Fruit fly (Drosophila melanogaster): ENCODE measurements around the gene Hmx.

Hmx gene

dm6 chr3R:17604880-17605667 is 46.3 kb downstream of the Hmx start (continued):
- TF ChIP-seq hkb (optimal IDR thresholded peaks at IDR 0.05) (no peak), hkb (GFP tag; IDR thresholded peaks at IDR 0.05) (0 out of 2 replicates have a peak, but pooled peaks have one; percentile 9), pfk (GFP tag; optimal IDR thresholded peaks at IDR 0.05) (no peak), tgo (GFP tag; IDR thresholded peaks at IDR 0.05) (no peak), Tbp (GFP tag; optimal IDR thresholded peaks at IDR 0.05) (peak; percentile 38), Aef1 (GFP tag; IDR thresholded peaks at IDR 0.05) (no peak), Doc3 (GFP tag; IDR thresholded peaks at IDR 0.05; ENCODE audit: partially characterized antibody) (no peak), MTF-1 (GFP tag; optimal IDR thresholded peaks at IDR 0.05; ENCODE audit: borderline replicate concordance) (no peak), H2.0 (GFP tag; IDR thresholded peaks at IDR 0.05) (no peak), vfl (GFP tag; optimal IDR thresholded peaks at IDR 0.05) (no peak), gcm (GFP tag; optimal IDR thresholded peaks at IDR 0.05) (no peak), aop (GFP tag; IDR thresholded peaks at IDR 0.05) (no peak), dysf (GFP tag; IDR thresholded peaks at IDR 0.05) (peak; percentile 15; the same call in 1 of the 3 replicates), cato (GFP tag; optimal IDR thresholded peaks at IDR 0.05; ENCODE audit: borderline replicate concordance) (no peak), toy (GFP tag; IDR thresholded peaks at IDR 0.05) (no peak), Lhr (GFP tag; optimal IDR thresholded peaks at IDR 0.05) (no peak), E2f1 (GFP tag; IDR thresholded peaks at IDR 0.05) (no peak), mld (GFP tag; IDR thresholded peaks at IDR 0.05; ENCODE audit: partially characterized antibody) (no peak), CG2678 (tag; optimal IDR thresholded peaks at IDR 0.05) (peak; percentile 53), Dll (GFP tag; IDR thresholded peaks at IDR 0.05; ENCODE audit: partially characterized antibody) (0 out of 4 replicates have a peak, but pooled peaks have one; percentile 0), Fer1 (GFP tag; optimal IDR thresholded peaks at IDR 0.05) (peak; percentile 62), bab2 (GFP tag; optimal IDR thresholded peaks at IDR 0.05) (no peak), gem (tag; optimal IDR thresholded peaks at IDR 0.05) (peak; percentile 44), lilli (GFP tag; optimal IDR thresholded peaks at IDR 0.05) (peak; percentile 14), CG31441 (GFP tag; IDR thresholded peaks at IDR 0.05) (0 out of 2 replicates have a peak, but pooled peaks have one; percentile 18), sens (GFP tag) (peak; percentile 78), CG13775 (GFP tag; optimal IDR thresholded peaks at IDR 0.05) (peak; percentile 22), Oli (tag; optimal IDR thresholded peaks at IDR 0.05) (peak; percentile 8), tll (GFP tag; optimal IDR thresholded peaks at IDR 0.05) (peak in 1 of 2 experiments; percentile 19), cg (GFP tag; optimal IDR thresholded peaks at IDR 0.05) (peak; percentile 60), CHES-1-like (GFP tag; optimal IDR thresholded peaks at IDR 0.05) (no peak), CG15479 (GFP tag; optimal IDR thresholded peaks at IDR 0.05) (peak; percentile 98), Hey (tag; optimal IDR thresholded peaks at IDR 0.05) (peak; percentile 33), CG15011 (GFP tag; optimal IDR thresholded peaks at IDR 0.05) (peak; percentile 15), CG9932 (GFP tag; IDR thresholded peaks at IDR 0.05) (peak; percentile 9; the same call in 1 of the 2 replicates), lola (GFP tag; optimal IDR thresholded peaks at IDR 0.05) (peak in 1 of 3 experiments; percentile 42), slbo (GFP tag; IDR thresholded peaks at IDR 0.05) (peak; percentile 20; the same call in 1 of the 2 replicates), Max (GFP tag; optimal IDR thresholded peaks at IDR 0.05) (no peak), bsh (GFP tag; optimal IDR thresholded peaks at IDR 0.05) (no peak), Nf-YB (GFP tag; optimal IDR thresholded peaks at IDR 0.05) (peak; percentile 71), zen (tag; optimal IDR thresholded peaks at IDR 0.05) (peak; percentile 55), Fer2 (tag; optimal IDR thresholded peaks at IDR 0.05) (no peak), CG6854 (GFP tag; optimal IDR thresholded peaks at IDR 0.05) (no peak), CG3407 (GFP tag; optimal IDR thresholded peaks at IDR 0.05) (no peak), CG10147 (GFP tag; optimal IDR thresholded peaks at IDR 0.05) (no peak), CG11504 (tag; optimal IDR thresholded peaks at IDR 0.05) (peak; percentile 14), Lpt (GFP tag; optimal IDR thresholded peaks at IDR 0.05) (no peak), ATbp (GFP tag; optimal IDR thresholded peaks at IDR 0.05) (no peak)
